Fruit fly (Drosophila melanogaster): ENCODE measurements around the gene kon.

kon gene

DNA sequence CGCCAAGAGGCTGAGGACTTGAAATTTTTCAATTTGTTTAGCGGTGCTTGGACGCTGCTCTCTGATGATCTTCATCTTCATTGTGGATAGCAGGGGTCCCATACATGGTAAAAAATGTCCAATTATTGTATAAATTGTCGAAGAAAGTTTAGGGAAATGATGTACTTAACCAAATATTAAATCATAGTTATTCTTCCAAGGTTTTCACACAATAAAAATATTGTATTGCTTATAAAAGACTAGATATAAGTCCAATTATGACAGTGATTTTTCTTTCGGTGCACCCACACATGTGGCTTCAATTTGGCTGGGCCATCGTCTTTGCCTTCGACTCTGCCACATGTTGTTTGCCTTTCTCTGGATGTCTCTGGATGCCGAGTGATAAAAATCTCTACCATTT, 1.1 kb upstream of the kon start (continued):
- no peak for TF ChIP-seq D (optimal IDR thresholded peaks at IDR 0.05)
- peak; percentile 52 for TF ChIP-seq D (GFP tag; optimal IDR thresholded peaks at IDR 0.05)
- TF ChIP-seq CG16863 (GFP tag; optimal IDR thresholded peaks at IDR 0.05), result peak; percentile 49
- peak; percentile 50 to 63 for TF ChIP-seq chif (GFP tag; optimal IDR thresholded peaks at IDR 0.05)
- TF ChIP-seq dpn (GFP tag; optimal IDR thresholded peaks at IDR 0.05), result peak; percentile 26 to 48
- TF ChIP-seq Hmr (GFP tag; optimal IDR thresholded peaks at IDR 0.05), result peak; percentile 15
- no peak for TF ChIP-seq her (GFP tag; optimal IDR thresholded peaks at IDR 0.05)
- TF ChIP-seq vfl (GFP tag; optimal IDR thresholded peaks at IDR 0.05), result no peak
- peak; percentile 74 for TF ChIP-seq phol (tag; optimal IDR thresholded peaks at IDR 0.05)
- peak; percentile 46 for TF ChIP-seq CG30403 (GFP tag; optimal IDR thresholded peaks at IDR 0.05)
- TF ChIP-seq CG6254 (GFP tag; optimal IDR thresholded peaks at IDR 0.05), result peak; percentile 44
- TF ChIP-seq luna (GFP tag; optimal IDR thresholded peaks at IDR 0.05), result no peak
- TF ChIP-seq salm (tag; optimal IDR thresholded peaks at IDR 0.05), result peak; percentile 29
- TF ChIP-seq tin (GFP tag; optimal IDR thresholded peaks at IDR 0.05), result peak; percentile 2
- no peak for TF ChIP-seq yki (optimal IDR thresholded peaks at IDR 0.05)
- 0 out of 3 replicates have a peak, but pooled peaks have one; percentile 22 for TF ChIP-seq so (GFP tag; IDR thresholded peaks at IDR 0.05)
- no peak for TF ChIP-seq hth (optimal IDR thresholded peaks at IDR 0.05)
- peak; percentile 73 for TF ChIP-seq Sox102F (GFP tag; optimal IDR thresholded peaks at IDR 0.05)
- TF ChIP-seq amos (GFP tag; IDR thresholded peaks at IDR 0.05; ENCODE audit: partially characterized antibody), result no peak
- no peak for TF ChIP-seq aop (GFP tag; IDR thresholded peaks at IDR 0.05)
- TF ChIP-seq CG13624 (GFP tag; optimal IDR thresholded peaks at IDR 0.05), result peak; percentile 29
- peak; percentile 32 for TF ChIP-seq CG15601 (tag; optimal IDR thresholded peaks at IDR 0.05)
- TF ChIP-seq CoRest (tag; optimal IDR thresholded peaks at IDR 0.05), result peak; percentile 44
- TF ChIP-seq CG18262 (tag; optimal IDR thresholded peaks at IDR 0.05), result peak; percentile 74
- peak; percentile 80 for TF ChIP-seq Drgx (GFP tag; IDR thresholded peaks at IDR 0.05)
- peak; percentile 54 for TF ChIP-seq CG12236 (GFP tag; optimal IDR thresholded peaks at IDR 0.05)
- TF ChIP-seq Bgb (GFP tag; IDR thresholded peaks at IDR 0.05; ENCODE audit: partially characterized antibody), result no peak
- peak; percentile 64 for TF ChIP-seq dmrt99B (tag; optimal IDR thresholded peaks at IDR 0.05)
- TF ChIP-seq Atf3 (GFP tag; optimal IDR thresholded peaks at IDR 0.05), result peak; percentile 50
- TF ChIP-seq D19A (tag; optimal IDR thresholded peaks at IDR 0.05), result peak; percentile 50
- 0 out of 3 replicates have a peak, but pooled peaks have one; percentile 27 for TF ChIP-seq ken (GFP tag; IDR thresholded peaks at IDR 0.05)
- peak; percentile 28 for TF ChIP-seq CG7556 (GFP tag; optimal IDR thresholded peaks at IDR 0.05)
- TF ChIP-seq Elba2 (GFP tag; optimal IDR thresholded peaks at IDR 0.05), result no peak
- TF ChIP-seq lmd (GFP tag; IDR thresholded peaks at IDR 0.05), result peak; percentile 49
- peak; percentile 57 for TF ChIP-seq tio (GFP tag; optimal IDR thresholded peaks at IDR 0.05)
- no peak for TF ChIP-seq sima (GFP tag; optimal IDR thresholded peaks at IDR 0.05)
- TF ChIP-seq fd102C (GFP tag; optimal IDR thresholded peaks at IDR 0.05), result peak; percentile 2
- peak; percentile 4 for TF ChIP-seq stwl (tag; optimal IDR thresholded peaks at IDR 0.05)
- peak; percentile 83 for TF ChIP-seq ara (GFP tag; IDR thresholded peaks at IDR 0.05)
- peak; percentile 58 for TF ChIP-seq esg (GFP tag; conservative IDR thresholded peaks at IDR 0.05)
- TF ChIP-seq slp2 (GFP tag; optimal IDR thresholded peaks at IDR 0.05), result no peak
- no peak for TF ChIP-seq sr (GFP tag; IDR thresholded peaks at IDR 0.05)
- TF ChIP-seq CG17385 (GFP tag; optimal IDR thresholded peaks at IDR 0.05), result peak; percentile 24
- no peak for TF ChIP-seq BtbVII (GFP tag; optimal IDR thresholded peaks at IDR 0.05)
- peak; percentile 64 for TF ChIP-seq CG8388 (GFP tag; optimal IDR thresholded peaks at IDR 0.05)
- TF ChIP-seq CG14441 (GFP tag; IDR thresholded peaks at IDR 0.05), result peak; percentile 61
- TF ChIP-seq CG17912 (GFP tag; optimal IDR thresholded peaks at IDR 0.05), result no peak
- peak; percentile 38 for TF ChIP-seq ewg (GFP tag; optimal IDR thresholded peaks at IDR 0.05)
- TF ChIP-seq NK7.1 (GFP tag; optimal IDR thresholded peaks at IDR 0.05), result no peak
- 0 out of 2 replicates have a peak, but pooled peaks have one; percentile 38 for TF ChIP-seq chm (GFP tag; IDR thresholded peaks at IDR 0.05)
- TF ChIP-seq CG10979 (tag; optimal IDR thresholded peaks at IDR 0.05), result peak; percentile 69
- TF ChIP-seq CG4404 (GFP tag; IDR thresholded peaks at IDR 0.05), result peak; percentile 67
